Worm (Caenorhabditis elegans) whole organism, young adult: Measurements from ENCODE around the gene K10H10.9.

Source experiments
- F52B5.7 ChIP-seq: sonication (generic microtip); optimal IDR thresholded peaks from 2 replicates; lab custom pipeline; 2016; ENCODE audit warnings: mild to moderate bottlenecking, missing genetic modification characterization, missing compliant biosample characterization
- unc-62 ChIP-seq: fragments of 150-350 bp; optimal IDR thresholded peaks from 2 replicates; lab custom pipeline; 2014; ENCODE audit warnings: missing biosample characterization, missing genetic modification reagents, missing genetic modification characterization
- ztf-3 ChIP-seq: fragments of 200-800 bp; sonication (Bioruptor generic); optimal IDR thresholded peaks from 2 replicates; lab custom pipeline; 2018; ENCODE audit warnings: mild to moderate bottlenecking, missing genetic modification characterization, missing compliant biosample characterization

ce11 chrII:14522037-14522436 lies 7.1 kb upstream of the K10H10.9 start, which contains the start of gene btb-19:
- no peak for TF ChIP-seq unc-62 (GFP tag; lab: Kevin White, UChicago)
- no peak for TF ChIP-seq F52B5.7 (tag; lab: Kevin White, UChicago)
- no peak for TF ChIP-seq ztf-3
